Fruit fly (Drosophila melanogaster): ENCODE results near the gene CG13250.

DNA sequence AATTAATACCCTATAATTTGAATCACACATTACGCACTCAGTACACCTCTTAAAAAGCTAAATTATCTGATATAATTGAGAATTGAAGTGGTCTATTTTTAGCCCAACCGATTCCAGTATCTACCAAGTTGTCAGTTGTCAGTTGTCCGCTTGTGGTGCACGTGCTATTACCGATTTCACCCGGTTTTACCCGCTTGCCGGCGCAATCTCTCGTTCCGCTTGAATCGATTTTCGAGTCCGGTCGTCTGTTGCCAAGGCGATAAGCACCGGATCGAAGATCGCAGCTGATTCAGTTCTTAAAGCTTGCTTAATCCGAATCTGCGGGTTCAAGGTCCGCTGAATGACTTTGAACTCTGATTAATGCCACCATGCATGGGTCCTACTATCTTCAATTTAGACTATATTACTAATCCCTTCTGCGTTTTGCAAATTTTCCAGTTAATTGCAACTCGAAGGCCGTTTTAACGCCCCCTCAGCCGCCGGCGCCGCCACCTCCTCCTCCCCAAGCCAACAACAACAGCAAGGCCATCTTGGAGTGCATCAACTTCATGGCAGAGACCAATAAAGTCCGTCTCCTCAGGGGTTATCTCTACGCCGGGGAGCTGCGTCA is 21.9 kb upstream of the CG13250 start:
- TF ChIP-seq CG11294 (GFP tag; IDR thresholded peaks at IDR 0.05) (no peak), CG11902 (GFP tag; optimal IDR thresholded peaks at IDR 0.05) (no peak)
